Worm (Caenorhabditis elegans): ENCODE measurements around the gene F28H6.4.

- TF ChIP-seq F13H6.1 (tag; optimal IDR thresholded peaks at IDR 0.05) = no peak
- no peak for TF ChIP-seq unc-86 (tag; optimal IDR thresholded peaks at IDR 0.05)
- TF ChIP-seq nhr-232 (tag; optimal IDR thresholded peaks at IDR 0.05) = no peak
- no peak for TF ChIP-seq lin-11 (tag; optimal IDR thresholded peaks at IDR 0.05)
- no peak for TF ChIP-seq lim-6 (tag; optimal IDR thresholded peaks at IDR 0.05)
- TF ChIP-seq ama-1 (optimal IDR thresholded peaks at IDR 0.05) = no peak
- TF ChIP-seq fkh-6 (tag; optimal IDR thresholded peaks at IDR 0.05) = no peak
- TF ChIP-seq eyg-1 (tag; optimal IDR thresholded peaks at IDR 0.05) = no peak
Measured at ce11 chrX:14101986-14102385, 25.7 kb upstream of the F28H6.4 start, which contains the start of gene F16B12.6.

All from whole organism, late embryonic.